Fruit fly (Drosophila melanogaster) whole organism, pupa: ENCODE data around the gene beta-Spec.

Source experiments
- CG17806 ChIP-seq: fragments of 200-800 bp; sonication (Bioruptor generic); optimal IDR thresholded peaks from 2 replicates; lab custom pipeline; 2018; ENCODE audit warnings: missing biosample characterization, mild to moderate bottlenecking, missing genetic modification characterization, moderate library complexity
- CG32121 ChIP-seq: fragments of 200-800 bp; sonication (Bioruptor generic); IDR thresholded peaks from 2 replicates; pipeline ENCODE4 v1.3.6; 2022; ENCODE audit warnings: missing biosample characterization, missing genetic modification characterization
- CG8159 ChIP-seq: fragments of 200-800 bp; sonication (Bioruptor generic); optimal IDR thresholded peaks from 3 replicates; lab custom pipeline; 2018; ENCODE audit warnings: missing biosample characterization, mild to moderate bottlenecking, missing genetic modification characterization, moderate library complexity
- D1 ChIP-seq: fragments of 200-800 bp; sonication (Bioruptor generic); optimal IDR thresholded peaks from 2 replicates; lab custom pipeline; 2018; ENCODE audit warnings: missing biosample characterization, mild to moderate bottlenecking, missing genetic modification characterization, moderate library complexity
- Ets98B ChIP-seq: fragments of 200-800 bp; sonication (Bioruptor generic); IDR thresholded peaks from 2 replicates; pipeline ENCODE4 v1.3.6; 2022; ENCODE audit warnings: missing biosample characterization, missing genetic modification characterization
- rn ChIP-seq: fragments of 200-800 bp; sonication (Bioruptor generic); IDR thresholded peaks from 2 replicates; pipeline ENCODE4 v1.3.6; 2022; ENCODE audit warnings: missing biosample characterization, missing genetic modification characterization

DNA sequence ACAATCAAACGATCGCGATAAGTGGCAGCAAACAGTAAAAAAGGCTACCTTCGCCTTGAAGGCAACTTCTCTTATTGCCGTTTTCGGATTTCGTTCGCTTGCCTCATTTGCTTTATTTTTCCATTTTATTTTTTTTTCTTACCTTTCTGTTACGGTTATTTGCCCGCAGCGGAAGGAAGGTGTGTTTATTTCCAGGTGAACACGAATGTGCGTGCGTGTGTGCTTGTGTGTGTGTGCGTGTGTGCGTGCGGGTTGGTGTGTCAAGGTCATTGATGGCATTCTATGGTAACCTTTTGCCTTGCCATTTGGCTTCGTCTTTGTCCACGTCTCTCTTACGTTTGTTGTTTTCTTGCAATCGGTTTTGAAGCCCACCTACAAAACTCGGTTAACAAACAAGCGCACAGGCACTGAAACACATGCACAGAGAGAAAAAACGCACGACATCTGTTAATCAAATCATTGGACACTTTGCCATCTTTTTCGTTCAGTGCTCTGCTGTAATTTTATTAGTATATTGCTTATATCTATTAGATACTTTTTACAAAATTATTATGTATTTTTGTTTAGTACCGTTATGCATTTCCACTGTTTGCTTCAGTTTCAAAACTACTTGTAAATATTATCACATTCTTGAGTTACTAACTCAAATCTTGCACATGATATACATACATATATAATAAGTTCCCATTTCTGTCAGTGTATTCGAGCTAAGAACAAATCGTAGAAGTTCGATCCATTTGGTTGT is 56.0 kb downstream of the beta-Spec start:
- no peak for TF ChIP-seq rn (GFP tag; lab: Robert Waterston, UW)
- TF ChIP-seq CG32121 (GFP tag; lab: Robert Waterston, UW) = no peak
- peak; percentile 44 for TF ChIP-seq CG17806 (tag; lab: Kevin White, UChicago)
- peak; percentile 8; the same call in 1 of the 2 replicates for TF ChIP-seq Ets98B
- TF ChIP-seq D1 (tag; lab: Kevin White, UChicago) = no peak
- TF ChIP-seq CG8159 (tag; lab: Kevin White, UChicago) = peak; percentile 39
